Worm (Caenorhabditis elegans): ENCODE measurements around the gene C04G6.6.

ce11 chrII:5109693-5110092, 10.1 kb upstream of the C04G6.6 start, which contains the start of gene F09C12.2:
- TF ChIP-seq nhr-12 (tag; optimal IDR thresholded peaks at IDR 0.05) (no peak), ztf-11 (tag; optimal IDR thresholded peaks at IDR 0.05) (no peak), ZK546.5 (tag; optimal IDR thresholded peaks at IDR 0.05) (no peak), egl-27 (tag; optimal IDR thresholded peaks at IDR 0.05) (no peak), nhr-6 (tag; optimal IDR thresholded peaks at IDR 0.05) (no peak), unc-62 (GFP tag; optimal IDR thresholded peaks at IDR 0.05) (no peak)

Data from whole organism, L2 larva.